Worm (Caenorhabditis elegans): Measurements from ENCODE around the gene C48D1.9.

DNA sequence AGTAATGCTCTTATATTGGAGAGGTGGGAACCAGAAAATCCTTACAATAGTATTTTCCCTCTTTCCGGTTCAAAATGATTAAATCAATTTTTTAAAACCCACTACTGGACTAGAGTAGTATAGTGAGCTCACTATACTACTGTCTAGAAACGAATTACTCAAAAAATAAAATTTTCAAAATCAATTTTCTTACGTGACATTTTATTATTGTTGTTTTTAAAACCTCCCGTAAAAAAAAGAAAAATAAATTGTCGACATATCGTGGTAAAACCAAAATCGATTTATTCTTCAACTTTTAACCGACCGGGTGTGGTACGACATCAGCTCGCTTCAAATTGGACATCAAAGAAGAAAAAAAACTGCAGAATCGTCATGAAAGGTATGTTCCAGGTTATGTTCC, 20.0 kb downstream of the C48D1.9 start, which contains the start of gene F58D2.2:
- no peak for TF ChIP-seq nhr-6 (tag; optimal IDR thresholded peaks at IDR 0.05)
- TF ChIP-seq ceh-16 (tag; optimal IDR thresholded peaks at IDR 0.05) = no peak
- no peak for TF ChIP-seq ztf-4 (tag; optimal IDR thresholded peaks at IDR 0.05)
- TF ChIP-seq peb-1 (tag; optimal IDR thresholded peaks at IDR 0.05) = no peak
- TF ChIP-seq mdl-1 (tag; optimal IDR thresholded peaks at IDR 0.05) = no peak
- TF ChIP-seq ama-1 (optimal IDR thresholded peaks at IDR 0.05) = no peak
- no peak for TF ChIP-seq unc-62 (GFP tag; optimal IDR thresholded peaks at IDR 0.05)
- no peak for TF ChIP-seq lin-39 (tag; optimal IDR thresholded peaks at IDR 0.05)
- no peak for TF ChIP-seq mab-5 (tag; optimal IDR thresholded peaks at IDR 0.05)
- no peak for TF ChIP-seq ztf-11 (tag; optimal IDR thresholded peaks at IDR 0.05)
